Comparison of ENCODE assay signal across 1 fruit fly cellular context in the genomic region with DNA sequence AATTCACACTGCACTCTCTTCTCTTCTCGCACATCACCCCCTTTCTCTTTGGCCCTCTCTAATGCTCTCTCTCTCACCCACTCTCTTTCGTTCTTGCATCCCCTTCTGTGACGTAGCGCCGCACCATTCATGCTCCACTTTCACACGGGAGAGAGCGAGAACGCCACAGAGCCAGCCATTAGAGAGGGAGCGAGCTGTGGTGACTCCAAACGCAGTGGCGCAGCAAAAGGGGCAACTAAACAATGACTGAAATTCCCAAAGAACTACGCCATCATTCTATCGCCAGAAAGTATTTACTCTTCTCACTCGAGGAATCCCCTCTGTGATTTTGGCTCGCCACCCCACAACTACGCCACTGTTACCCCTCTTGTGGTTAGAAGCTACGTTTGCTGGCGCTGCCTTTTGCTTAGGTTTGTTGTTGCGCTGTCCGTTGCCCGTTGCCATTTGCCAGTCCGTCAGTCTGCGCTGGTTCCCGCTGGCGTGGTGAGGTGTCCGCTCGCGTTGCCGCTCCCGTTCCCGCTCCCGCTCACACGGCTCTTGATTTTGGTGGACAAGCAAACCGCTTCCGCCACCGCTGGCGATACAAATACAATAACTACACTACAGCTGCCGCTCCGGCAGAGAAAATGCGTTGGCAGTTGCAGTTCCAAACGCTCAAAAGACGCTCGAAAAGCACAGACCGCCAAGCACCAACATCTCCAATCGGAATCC.
TF ChIP-seq lines count a peak whose summit lies in the region.

No protein-coding gene starts in this region.

TF ChIP-seq in whole organism, embryonic, 481 proteins besides CTCF, POLR2A, EP300 and RAD21 (continued from another document and continues in another):
- TF ChIP-seq HLH3B (GFP tag; IDR thresholded peaks at IDR 0.05; lab: Robert Waterston, UW) (peak; percentile 99), h (optimal IDR thresholded peaks at IDR 0.05; lab: Kevin White, UChicago) (no peak), CG14710 (tag; optimal IDR thresholded peaks at IDR 0.05; lab: Kevin White, UChicago) (peak; percentile 93), Spps (tag; optimal IDR thresholded peaks at IDR 0.05; lab: Kevin White, UChicago) (peak; percentile 87), CG12104 (GFP tag; optimal IDR thresholded peaks at IDR 0.05; lab: Kevin White, UChicago) (peak; percentile 97), trh (GFP tag; optimal IDR thresholded peaks at IDR 0.05; lab: Kevin White, UChicago) (peak; percentile 95), pnt (GFP tag; optimal IDR thresholded peaks at IDR 0.05; lab: Kevin White, UChicago) (peak; percentile 99), pzg (GFP tag; optimal IDR thresholded peaks at IDR 0.05; lab: Kevin White, UChicago) (peak; percentile 63), sr (GFP tag; IDR thresholded peaks at IDR 0.05; lab: Robert Waterston, UW) (peak; percentile 98), tll (GFP tag; optimal IDR thresholded peaks at IDR 0.05; lab: Kevin White, UChicago) (peak in 1 of 2 experiments; percentile 38), CG13894 (tag; optimal IDR thresholded peaks at IDR 0.05; lab: Kevin White, UChicago) (peak; percentile 99), CG10267 (tag; optimal IDR thresholded peaks at IDR 0.05; lab: Kevin White, UChicago) (peak; percentile 92), Bteb2 (GFP tag; optimal IDR thresholded peaks at IDR 0.05; lab: Kevin White, UChicago) (peak; percentile 99), CrebB (tag; optimal IDR thresholded peaks at IDR 0.05; lab: Kevin White, UChicago) (peak; percentile 98), Hr51 (GFP tag; optimal IDR thresholded peaks at IDR 0.05; lab: Kevin White, UChicago) (peak; percentile 98 to 99), CG9215 (GFP tag; IDR thresholded peaks at IDR 0.05; lab: Robert Waterston, UW) (peak; percentile 98), gsb-n (tag; optimal IDR thresholded peaks at IDR 0.05; lab: Kevin White, UChicago) (peak; percentile 95), CG7357 (GFP tag; IDR thresholded peaks at IDR 0.05; lab: Robert Waterston, UW) (peak; percentile 95), org-1 (GFP tag; optimal IDR thresholded peaks at IDR 0.05; lab: Kevin White, UChicago) (peak; percentile 99), CG3995 (GFP tag; optimal IDR thresholded peaks at IDR 0.05; lab: Kevin White, UChicago) (peak; percentile 91), abd-A (tag; optimal IDR thresholded peaks at IDR 0.05; lab: Kevin White, UChicago) (peak; percentile 96), oc (tag; optimal IDR thresholded peaks at IDR 0.05; lab: Kevin White, UChicago) (peak; percentile 98), CG17912 (GFP tag; optimal IDR thresholded peaks at IDR 0.05; lab: Kevin White, UChicago) (peak; percentile 82), Fer1 (GFP tag; optimal IDR thresholded peaks at IDR 0.05; lab: Kevin White, UChicago) (peak; percentile 99), CG18262 (tag; optimal IDR thresholded peaks at IDR 0.05; lab: Kevin White, UChicago) (peak; percentile 96), bab2 (GFP tag; optimal IDR thresholded peaks at IDR 0.05; lab: Kevin White, UChicago) (peak; percentile 99), CG12299 (tag; optimal IDR thresholded peaks at IDR 0.05; lab: Kevin White, UChicago) (peak; percentile 97), CG7839 (tag; optimal IDR thresholded peaks at IDR 0.05; lab: Kevin White, UChicago) (peak; percentile 99), D (optimal IDR thresholded peaks at IDR 0.05; lab: Kevin White, UChicago) (no peak), D (GFP tag; optimal IDR thresholded peaks at IDR 0.05; lab: Kevin White, UChicago) (peak; percentile 97), H2.0 (GFP tag; IDR thresholded peaks at IDR 0.05; lab: Robert Waterston, UW) (peak; percentile 99), nerfin-1 (tag; optimal IDR thresholded peaks at IDR 0.05; lab: Kevin White, UChicago) (peak; percentile 95), insv (GFP tag; optimal IDR thresholded peaks at IDR 0.05; lab: Kevin White, UChicago) (peak in 1 of 2 experiments; percentile 78), sima (GFP tag; optimal IDR thresholded peaks at IDR 0.05; lab: Kevin White, UChicago) (peak; percentile 97), CG31441 (GFP tag; IDR thresholded peaks at IDR 0.05; lab: Robert Waterston, UW) (peak; percentile 97), tap (tag; optimal IDR thresholded peaks at IDR 0.05; lab: Kevin White, UChicago) (peak; percentile 97), NC2β (GFP tag; optimal IDR thresholded peaks at IDR 0.05; lab: Kevin White, UChicago) (peak; percentile 98), en (GFP tag; optimal IDR thresholded peaks at IDR 0.05; lab: Kevin White, UChicago) (peak; percentile 97), HHEX (GFP tag; optimal IDR thresholded peaks at IDR 0.05; lab: Kevin White, UChicago) (peak; percentile 99), ham (GFP tag; IDR thresholded peaks at IDR 0.05; lab: Robert Waterston, UW) (peak; percentile 98), NFAT (GFP tag; IDR thresholded peaks at IDR 0.05; lab: Robert Waterston, UW) (peak; percentile 99), CG17802 (tag; optimal IDR thresholded peaks at IDR 0.05; lab: Kevin White, UChicago) (peak; percentile 89), E2f2 (GFP tag; IDR thresholded peaks at IDR 0.05; lab: Robert Waterston, UW) (peak; percentile 89), Atf3 (GFP tag; optimal IDR thresholded peaks at IDR 0.05; lab: Kevin White, UChicago) (peak; percentile 99), eve (GFP tag; optimal IDR thresholded peaks at IDR 0.05; lab: Kevin White, UChicago) (peak; percentile 46 to 95), CG30431 (GFP tag; optimal IDR thresholded peaks at IDR 0.05; lab: Kevin White, UChicago) (peak; percentile 99), CHES-1-like (GFP tag; optimal IDR thresholded peaks at IDR 0.05; lab: Kevin White, UChicago) (peak; percentile 99), CG10147 (GFP tag; optimal IDR thresholded peaks at IDR 0.05; lab: Kevin White, UChicago) (peak; percentile 97), CG8089 (GFP tag; optimal IDR thresholded peaks at IDR 0.05; lab: Kevin White, UChicago) (peak; percentile 98), fru (optimal IDR thresholded peaks at IDR 0.05; lab: Kevin White, UChicago) (peak; percentile 15), gsb (GFP tag; IDR thresholded peaks at IDR 0.05; lab: Robert Waterston, UW) (peak; percentile 99), mam (GFP tag; optimal IDR thresholded peaks at IDR 0.05; lab: Kevin White, UChicago) (peak; percentile 99), dmrt99B (tag; optimal IDR thresholded peaks at IDR 0.05; lab: Kevin White, UChicago) (peak; percentile 99), CG1233 (GFP tag; optimal IDR thresholded peaks at IDR 0.05; lab: Kevin White, UChicago) (peak; percentile 98), CG6175 (GFP tag; IDR thresholded peaks at IDR 0.05; lab: Robert Waterston, UW) (peak; percentile 99), Lpt (GFP tag; optimal IDR thresholded peaks at IDR 0.05; lab: Kevin White, UChicago) (no peak), Jarid2 (GFP tag; optimal IDR thresholded peaks at IDR 0.05; lab: Kevin White, UChicago) (peak; percentile 93), gce (GFP tag; IDR thresholded peaks at IDR 0.05; lab: Robert Waterston, UW) (peak; percentile 99), CG9609 (GFP tag; optimal IDR thresholded peaks at IDR 0.05; lab: Kevin White, UChicago) (peak; percentile 99), CG7372 (GFP tag; IDR thresholded peaks at IDR 0.05; lab: Robert Waterston, UW) (peak; percentile 99), dan (GFP tag; IDR thresholded peaks at IDR 0.05; lab: Robert Waterston, UW) (peak; percentile 94), CG12942 (GFP tag; optimal IDR thresholded peaks at IDR 0.05; lab: Kevin White, UChicago) (peak; percentile 99), CG1603 (tag; optimal IDR thresholded peaks at IDR 0.05; lab: Kevin White, UChicago) (peak; percentile 99), da (GFP tag; optimal IDR thresholded peaks at IDR 0.05; lab: Kevin White, UChicago) (peak; percentile 98), trem (tag; optimal IDR thresholded peaks at IDR 0.05; lab: Kevin White, UChicago) (peak; percentile 90), Ada2b (GFP tag; IDR thresholded peaks at IDR 0.05; lab: Robert Waterston, UW) (peak; percentile 99), Nf-YA (GFP tag; IDR thresholded peaks at IDR 0.05; lab: Robert Waterston, UW) (peak; percentile 97), Hr78 (GFP tag; optimal IDR thresholded peaks at IDR 0.05; lab: Kevin White, UChicago) (peak in 1 of 2 experiments; percentile 87), dmrt11E (tag; optimal IDR thresholded peaks at IDR 0.05; lab: Kevin White, UChicago) (peak; percentile 95), CG13123 (GFP tag; optimal IDR thresholded peaks at IDR 0.05; lab: Kevin White, UChicago) (peak; percentile 98), CG32767 (GFP tag; IDR thresholded peaks at IDR 0.05; lab: Robert Waterston, UW) (peak; percentile 98), CG3726 (GFP tag; IDR thresholded peaks at IDR 0.05; lab: Robert Waterston, UW) (peak; percentile 98), crp (GFP tag; optimal IDR thresholded peaks at IDR 0.05; lab: Kevin White, UChicago) (peak in 1 of 2 experiments; percentile 74), Blimp-1 (GFP tag; optimal IDR thresholded peaks at IDR 0.05; lab: Kevin White, UChicago) (peak; percentile 96), pum (GFP tag; optimal IDR thresholded peaks at IDR 0.05; lab: Kevin White, UChicago) (peak; percentile 99), Bgb (GFP tag; IDR thresholded peaks at IDR 0.05; lab: Robert Waterston, UW; ENCODE audit: partially characterized antibody) (peak; percentile 70), ind (GFP tag; optimal IDR thresholded peaks at IDR 0.05; lab: Kevin White, UChicago) (peak; percentile 100), unpg (GFP tag; optimal IDR thresholded peaks at IDR 0.05; lab: Kevin White, UChicago) (peak; percentile 98), Scr (GFP tag; IDR thresholded peaks at IDR 0.05; lab: Robert Waterston, UW; ENCODE audit: partially characterized antibody) (peak; percentile 21; the same call in 1 of the 2 replicates), cwo (GFP tag; optimal IDR thresholded peaks at IDR 0.05; lab: Kevin White, UChicago) (peak; percentile 98), fd64A (GFP tag; optimal IDR thresholded peaks at IDR 0.05; lab: Kevin White, UChicago) (peak; percentile 95), Hey (tag; optimal IDR thresholded peaks at IDR 0.05; lab: Kevin White, UChicago) (peak; percentile 98), Hmr (GFP tag; optimal IDR thresholded peaks at IDR 0.05; lab: Kevin White, UChicago) (peak; percentile 100), CG3407 (GFP tag; optimal IDR thresholded peaks at IDR 0.05; lab: Kevin White, UChicago) (peak; percentile 96), D19B (GFP tag; optimal IDR thresholded peaks at IDR 0.05; lab: Kevin White, UChicago) (peak; percentile 96), CG1529 (GFP tag; optimal IDR thresholded peaks at IDR 0.05; lab: Kevin White, UChicago) (peak; percentile 97), Dfd (GFP tag; optimal IDR thresholded peaks at IDR 0.05; lab: Kevin White, UChicago) (no peak), prd (optimal IDR thresholded peaks at IDR 0.05; lab: Kevin White, UChicago) (no peak), prd (GFP tag; IDR thresholded peaks at IDR 0.05; lab: Robert Waterston, UW) (peak; percentile 99), tio (GFP tag; optimal IDR thresholded peaks at IDR 0.05; lab: Kevin White, UChicago) (peak; percentile 97), CG7928 (GFP tag; optimal IDR thresholded peaks at IDR 0.05; lab: Kevin White, UChicago) (peak; percentile 85), nom (GFP tag; optimal IDR thresholded peaks at IDR 0.05; lab: Kevin White, UChicago) (peak; percentile 73), Dip3 (GFP tag; optimal IDR thresholded peaks at IDR 0.05; lab: Kevin White, UChicago) (peak; percentile 99), fd96Cb (tag; optimal IDR thresholded peaks at IDR 0.05; lab: Kevin White, UChicago) (peak; percentile 97), croc (GFP tag; conservative IDR thresholded peaks at IDR 0.05; lab: Robert Waterston, UW) (peak; percentile 98), hth (optimal IDR thresholded peaks at IDR 0.05; lab: Kevin White, UChicago) (no peak), hkb (optimal IDR thresholded peaks at IDR 0.05; lab: Kevin White, UChicago) (no peak), hkb (GFP tag; IDR thresholded peaks at IDR 0.05; lab: Robert Waterston, UW) (peak; percentile 99), CG13624 (GFP tag; optimal IDR thresholded peaks at IDR 0.05; lab: Kevin White, UChicago) (peak; percentile 99), CG14441 (GFP tag; IDR thresholded peaks at IDR 0.05; lab: Robert Waterston, UW) (peak; percentile 99), CG12659 (GFP tag; optimal IDR thresholded peaks at IDR 0.05; lab: Kevin White, UChicago) (peak; percentile 99), CG17568 (GFP tag; optimal IDR thresholded peaks at IDR 0.05; lab: Kevin White, UChicago) (peak; percentile 96), hb (GFP tag; IDR thresholded peaks at IDR 0.05; lab: Robert Waterston, UW; ENCODE audit: partially characterized antibody) (0 out of 3 replicates have a peak, but pooled peaks have one; percentile 50), emc (GFP tag; optimal IDR thresholded peaks at IDR 0.05; lab: Kevin White, UChicago) (peak; percentile 98), Sry-δ (GFP tag; optimal IDR thresholded peaks at IDR 0.05; lab: Kevin White, UChicago) (peak; percentile 78), maf-S (GFP tag; optimal IDR thresholded peaks at IDR 0.05; lab: Kevin White, UChicago) (peak; percentile 99), wdn (GFP tag; IDR thresholded peaks at IDR 0.05; lab: Robert Waterston, UW) (peak; percentile 99), CG9817 (tag; optimal IDR thresholded peaks at IDR 0.05; lab: Kevin White, UChicago) (peak; percentile 99), Atf6 (GFP tag; IDR thresholded peaks at IDR 0.05; lab: Robert Waterston, UW) (peak; percentile 99), CG13775 (GFP tag; optimal IDR thresholded peaks at IDR 0.05; lab: Kevin White, UChicago) (peak; percentile 97), dpn (GFP tag; optimal IDR thresholded peaks at IDR 0.05; lab: Kevin White, UChicago) (peak; percentile 99 to 100), cas (GFP tag; IDR thresholded peaks at IDR 0.05; lab: Robert Waterston, UW) (peak; percentile 98), CG6654 (GFP tag; optimal IDR thresholded peaks at IDR 0.05; lab: Kevin White, UChicago) (peak; percentile 90), CG10959 (GFP tag; IDR thresholded peaks at IDR 0.05; lab: Robert Waterston, UW) (peak; percentile 98), her (GFP tag; optimal IDR thresholded peaks at IDR 0.05; lab: Kevin White, UChicago) (peak; percentile 98), ems (GFP tag; optimal IDR thresholded peaks at IDR 0.05; lab: Kevin White, UChicago) (peak; percentile 99), CkIIα-i1 (GFP tag; IDR thresholded peaks at IDR 0.05; lab: Robert Waterston, UW) (peak; percentile 94), crol (GFP tag; IDR thresholded peaks at IDR 0.05; lab: Robert Waterston, UW) (peak; percentile 91), esg (GFP tag; conservative IDR thresholded peaks at IDR 0.05; lab: Robert Waterston, UW) (peak; percentile 99), pan (optimal IDR thresholded peaks at IDR 0.05; lab: Kevin White, UChicago) (no peak), pan (GFP tag; optimal IDR thresholded peaks at IDR 0.05 in 1 of 2, IDR thresholded peaks at IDR 0.05 in 1 of 2) (peak in 1 of 2 experiments; percentile 99), CG43689 (GFP tag; IDR thresholded peaks at IDR 0.05; lab: Robert Waterston, UW) (peak; percentile 98)
